Worm (Caenorhabditis elegans) whole organism, midembryonic: ENCODE measurements around the gene srh-27.

ENCODE experiments used
- T22C8.4 ChIP-seq: fragments of 200-800 bp; sonication (Bioruptor generic); IDR thresholded peaks from 2 replicates; pipeline ENCODE4 v1.3.6; 2022; ENCODE audit warnings: missing genetic modification characterization, missing compliant biosample characterization
- flt-1 ChIP-seq: fragments of 200-800 bp; sonication (Bioruptor generic); IDR thresholded peaks from 2 replicates; pipeline ENCODE4 v1.3.6; 2022; ENCODE audit warnings: missing genetic modification characterization, missing compliant biosample characterization
- klf-2 ChIP-seq: fragments of 200-800 bp; sonication (Bioruptor generic); conservative IDR thresholded peaks from 2 replicates; pipeline ENCODE4 v1.3.6; 2022; ENCODE audit warnings: missing genetic modification reagents, missing genetic modification characterization, missing compliant biosample characterization
- tab-1 ChIP-seq: fragments of 200-800 bp; sonication (Bioruptor generic); IDR thresholded peaks from 2 replicates; pipeline ENCODE4 v1.3.6; 2022; ENCODE audit warnings: missing genetic modification characterization, missing compliant biosample characterization
- ztf-29 ChIP-seq: fragments of 200-800 bp; sonication (Bioruptor generic); IDR thresholded peaks from 2 replicates; pipeline ENCODE4 v1.3.6; 2022; ENCODE audit warnings: missing genetic modification reagents, missing genetic modification characterization, missing compliant biosample characterization

ce11 chrII:12438441-12438840, 9.9 kb upstream of the srh-27 start, which contains the start of gene Y57A10C.9:
- TF ChIP-seq klf-2, result no peak
- no peak for TF ChIP-seq ztf-29
- no peak for TF ChIP-seq flt-1 (GFP tag; lab: Robert Waterston, UW)
- TF ChIP-seq T22C8.4 (GFP tag; lab: Robert Waterston, UW), result no peak
- TF ChIP-seq tab-1 (GFP tag; lab: Robert Waterston, UW), result no peak
